1 fruit fly cellular context compared by ENCODE assay signal in the genomic region with DNA sequence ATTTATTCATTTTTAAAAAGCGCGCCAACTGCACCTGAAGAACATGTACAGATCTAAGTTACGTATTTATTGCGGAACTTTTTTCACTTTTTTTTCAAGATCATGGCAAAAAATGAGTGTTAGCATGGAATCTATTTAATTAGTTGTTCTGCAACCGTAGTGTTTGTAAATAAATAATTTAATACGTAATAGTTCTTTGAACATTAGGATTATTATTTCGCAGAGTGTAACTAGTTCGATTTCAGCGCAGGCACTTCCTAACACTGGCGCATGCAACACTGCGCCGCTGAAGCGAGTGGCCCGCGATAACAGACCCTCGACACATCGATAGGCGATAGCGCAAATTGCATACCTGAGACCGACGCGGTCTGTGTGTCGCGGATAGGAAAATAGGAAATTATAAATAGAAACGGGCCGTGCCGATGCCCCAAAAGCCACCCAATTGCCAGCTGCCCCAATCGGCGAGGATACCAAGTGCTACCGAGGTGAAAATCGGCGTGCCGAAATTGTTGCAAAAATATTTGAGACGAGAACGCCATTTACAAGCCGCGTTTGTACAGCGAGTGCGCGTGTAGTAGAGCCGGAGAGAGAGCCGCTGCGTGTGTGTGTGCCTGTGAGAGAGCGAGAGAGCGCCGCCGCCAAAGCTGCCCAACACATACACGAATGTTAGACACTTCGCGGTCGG.
A peak's percentile ranks its signal among the peaks of the same experiment; 100 is the strongest.
TF ChIP-seq lines count a peak whose summit lies in the region.

A gene (plus strand): TSS at position 320 of the 685 bp plus-strand sequence.

TF ChIP-seq in whole organism, embryonic, 481 proteins besides CTCF, POLR2A, EP300 and RAD21 (continued from another document and continues in another):
- TF ChIP-seq CG13287 (GFP tag; IDR thresholded peaks at IDR 0.05; lab: Robert Waterston, UW; ENCODE audit: partially characterized antibody), result peak; percentile 83
- peak; percentile 43 for TF ChIP-seq Atf-2 (GFP tag; optimal IDR thresholded peaks at IDR 0.05; lab: Kevin White, UChicago)
- TF ChIP-seq zen2 (GFP tag; IDR thresholded peaks at IDR 0.05; lab: Robert Waterston, UW; ENCODE audit: partially characterized antibody), result peak; percentile 26; the same call in 1 of the 3 replicates
- no peak for TF ChIP-seq dati (GFP tag; IDR thresholded peaks at IDR 0.05; lab: Robert Waterston, UW)
- peak; percentile 91 for TF ChIP-seq CG12659 (GFP tag; optimal IDR thresholded peaks at IDR 0.05; lab: Kevin White, UChicago)
- peak; percentile 82 for TF ChIP-seq NFAT (GFP tag; IDR thresholded peaks at IDR 0.05; lab: Robert Waterston, UW)
- peak; percentile 46; the same call in 1 of the 2 replicates for TF ChIP-seq CG6689 (GFP tag; IDR thresholded peaks at IDR 0.05; lab: Robert Waterston, UW)
- peak; percentile 72 for TF ChIP-seq CG13894 (tag; optimal IDR thresholded peaks at IDR 0.05; lab: Kevin White, UChicago)
- peak; percentile 81 for TF ChIP-seq CG30403 (GFP tag; optimal IDR thresholded peaks at IDR 0.05; lab: Kevin White, UChicago)
- no peak for TF ChIP-seq CG6813 (GFP tag; optimal IDR thresholded peaks at IDR 0.05; lab: Kevin White, UChicago)
- TF ChIP-seq Doc3 (GFP tag; IDR thresholded peaks at IDR 0.05; lab: Robert Waterston, UW; ENCODE audit: partially characterized antibody), result peak; percentile 59; the same call in 2 of the 3 replicates
- TF ChIP-seq Optix (GFP tag; IDR thresholded peaks at IDR 0.05; lab: Robert Waterston, UW), result no peak
- peak; percentile 65; the same call in 2 of the 3 replicates for TF ChIP-seq CG11560 (tag; IDR thresholded peaks at IDR 0.05; lab: Robert Waterston, UW)
- TF ChIP-seq CG1832 (GFP tag; optimal IDR thresholded peaks at IDR 0.05; lab: Kevin White, UChicago), result no peak
- peak; percentile 60 for TF ChIP-seq CG1602 (GFP tag; optimal IDR thresholded peaks at IDR 0.05; lab: Kevin White, UChicago)
- peak; percentile 56 for TF ChIP-seq her (GFP tag; optimal IDR thresholded peaks at IDR 0.05; lab: Kevin White, UChicago)
- TF ChIP-seq Eip74EF (GFP tag; optimal IDR thresholded peaks at IDR 0.05; lab: Kevin White, UChicago), result no peak
- TF ChIP-seq wdn (GFP tag; IDR thresholded peaks at IDR 0.05; lab: Robert Waterston, UW), result no peak
- TF ChIP-seq pb (GFP tag; optimal IDR thresholded peaks at IDR 0.05; lab: Kevin White, UChicago), result peak; percentile 53
- peak; percentile 87 for TF ChIP-seq Rfx (GFP tag; IDR thresholded peaks at IDR 0.05; lab: Robert Waterston, UW)
- peak; percentile 72 for TF ChIP-seq CG4854 (GFP tag; optimal IDR thresholded peaks at IDR 0.05; lab: Kevin White, UChicago)
- no peak for TF ChIP-seq prd (optimal IDR thresholded peaks at IDR 0.05; lab: Kevin White, UChicago)
- peak; percentile 66; the same call in 2 of the 3 replicates for TF ChIP-seq prd (GFP tag; IDR thresholded peaks at IDR 0.05; lab: Robert Waterston, UW)
- peak; percentile 95 for TF ChIP-seq sens (GFP tag; lab: Kevin White, UChicago)
- peak; percentile 5; the same call in 1 of the 2 replicates for TF ChIP-seq Adf1 (GFP tag; IDR thresholded peaks at IDR 0.05; lab: Robert Waterston, UW)
- TF ChIP-seq sob (GFP tag; IDR thresholded peaks at IDR 0.05; lab: Robert Waterston, UW), result peak; percentile 91
- TF ChIP-seq CG7839 (tag; optimal IDR thresholded peaks at IDR 0.05; lab: Kevin White, UChicago), result peak; percentile 47
- peak; percentile 64 for TF ChIP-seq emc (GFP tag; optimal IDR thresholded peaks at IDR 0.05; lab: Kevin White, UChicago)
- no peak for TF ChIP-seq odd (GFP tag; optimal IDR thresholded peaks at IDR 0.05; lab: Kevin White, UChicago)
- no peak for TF ChIP-seq CG10431 (GFP tag; optimal IDR thresholded peaks at IDR 0.05; lab: Kevin White, UChicago)
- TF ChIP-seq ttk (GFP tag; IDR thresholded peaks at IDR 0.05; lab: Robert Waterston, UW), result peak; percentile 50; the same call in 1 of the 2 replicates
- TF ChIP-seq Trl (optimal IDR thresholded peaks at IDR 0.05; lab: Kevin White, UChicago), result peak; percentile 93 to 96
- peak; percentile 83 for TF ChIP-seq Trl (GFP tag; optimal IDR thresholded peaks at IDR 0.05; lab: Kevin White, UChicago)
- TF ChIP-seq Gsc (GFP tag; IDR thresholded peaks at IDR 0.05; lab: Robert Waterston, UW), result no peak
- 0 out of 2 replicates have a peak, but pooled peaks have one; percentile 25 for TF ChIP-seq dimm (GFP tag; IDR thresholded peaks at IDR 0.05; lab: Robert Waterston, UW)
- peak; percentile 98 for TF ChIP-seq Med (GFP tag; lab: Kevin White, UChicago)
- no peak for TF ChIP-seq seq (GFP tag; IDR thresholded peaks at IDR 0.05; lab: Robert Waterston, UW)
- no peak for TF ChIP-seq CG10565 (GFP tag; optimal IDR thresholded peaks at IDR 0.05; lab: Kevin White, UChicago)
- peak; percentile 61 for TF ChIP-seq CG8388 (GFP tag; optimal IDR thresholded peaks at IDR 0.05; lab: Kevin White, UChicago)
- peak; percentile 79 for TF ChIP-seq pho (GFP tag; optimal IDR thresholded peaks at IDR 0.05; lab: Kevin White, UChicago)
- peak; percentile 66 for TF ChIP-seq bab2 (GFP tag; optimal IDR thresholded peaks at IDR 0.05; lab: Kevin White, UChicago)
- peak; percentile 72 for TF ChIP-seq CG13775 (GFP tag; optimal IDR thresholded peaks at IDR 0.05; lab: Kevin White, UChicago)
- TF ChIP-seq tll (GFP tag; optimal IDR thresholded peaks at IDR 0.05; lab: Kevin White, UChicago), result no peak
- peak; percentile 65 for TF ChIP-seq ERR (GFP tag; optimal IDR thresholded peaks at IDR 0.05; lab: Kevin White, UChicago)
- TF ChIP-seq CG15011 (GFP tag; optimal IDR thresholded peaks at IDR 0.05; lab: Kevin White, UChicago), result no peak
- 0 out of 2 replicates have a peak, but pooled peaks have one; percentile 27 for TF ChIP-seq peb (GFP tag; IDR thresholded peaks at IDR 0.05; lab: Robert Waterston, UW)
- peak; percentile 70 for TF ChIP-seq CG11723 (GFP tag; optimal IDR thresholded peaks at IDR 0.05; lab: Kevin White, UChicago)
- TF ChIP-seq CG17328 (GFP tag; IDR thresholded peaks at IDR 0.05; lab: Robert Waterston, UW), result peak; percentile 51
- peak; percentile 90 for TF ChIP-seq CG17186 (GFP tag; optimal IDR thresholded peaks at IDR 0.05; lab: Kevin White, UChicago)
- no peak for TF ChIP-seq D (optimal IDR thresholded peaks at IDR 0.05; lab: Kevin White, UChicago)
- peak; percentile 26 for TF ChIP-seq D (GFP tag; optimal IDR thresholded peaks at IDR 0.05; lab: Kevin White, UChicago)
- TF ChIP-seq CG3726 (GFP tag; IDR thresholded peaks at IDR 0.05; lab: Robert Waterston, UW), result no peak
- TF ChIP-seq ftz-f1 (GFP tag; optimal IDR thresholded peaks at IDR 0.05; lab: Kevin White, UChicago), result no peak
- TF ChIP-seq CG1233 (GFP tag; optimal IDR thresholded peaks at IDR 0.05; lab: Kevin White, UChicago), result peak; percentile 55
- peak in 1 of 3 experiments; percentile 15 for TF ChIP-seq lola (GFP tag; optimal IDR thresholded peaks at IDR 0.05; lab: Kevin White, UChicago)
- peak; percentile 42 for TF ChIP-seq CG5245 (GFP tag; optimal IDR thresholded peaks at IDR 0.05; lab: Kevin White, UChicago)
- TF ChIP-seq Chrac-16 (GFP tag; optimal IDR thresholded peaks at IDR 0.05; lab: Kevin White, UChicago), result peak; percentile 77
- peak; percentile 86 for TF ChIP-seq slbo (GFP tag; IDR thresholded peaks at IDR 0.05; lab: Robert Waterston, UW)
- TF ChIP-seq pros (GFP tag; optimal IDR thresholded peaks at IDR 0.05; lab: Kevin White, UChicago), result no peak
- peak; percentile 97 for TF ChIP-seq Ets97D (GFP tag; optimal IDR thresholded peaks at IDR 0.05; lab: Kevin White, UChicago)
- peak; percentile 49 for TF ChIP-seq lbe (GFP tag; optimal IDR thresholded peaks at IDR 0.05; lab: Kevin White, UChicago)
- TF ChIP-seq Atf3 (GFP tag; optimal IDR thresholded peaks at IDR 0.05; lab: Kevin White, UChicago), result peak; percentile 56
- peak; percentile 34 for TF ChIP-seq fd102C (GFP tag; optimal IDR thresholded peaks at IDR 0.05; lab: Kevin White, UChicago)
- TF ChIP-seq pita (GFP tag; optimal IDR thresholded peaks at IDR 0.05; lab: Kevin White, UChicago), result no peak
- peak; percentile 35 for TF ChIP-seq salm (tag; optimal IDR thresholded peaks at IDR 0.05; lab: Kevin White, UChicago)
- peak; percentile 26 for TF ChIP-seq Hand (GFP tag; optimal IDR thresholded peaks at IDR 0.05; lab: Kevin White, UChicago)
- peak; percentile 68 for TF ChIP-seq CG4282 (GFP tag; optimal IDR thresholded peaks at IDR 0.05; lab: Kevin White, UChicago)
- peak; percentile 91 for TF ChIP-seq Elba2 (GFP tag; optimal IDR thresholded peaks at IDR 0.05; lab: Kevin White, UChicago)
- peak; percentile 60 for TF ChIP-seq CG17568 (GFP tag; optimal IDR thresholded peaks at IDR 0.05; lab: Kevin White, UChicago)
- peak; percentile 70 to 94 for TF ChIP-seq Pdp1 (GFP tag; optimal IDR thresholded peaks at IDR 0.05; lab: Kevin White, UChicago)
- no peak for TF ChIP-seq cg (GFP tag; optimal IDR thresholded peaks at IDR 0.05; lab: Kevin White, UChicago)
- TF ChIP-seq jumu (GFP tag; optimal IDR thresholded peaks at IDR 0.05; lab: Kevin White, UChicago), result peak; percentile 78
- peak; percentile 83 for TF ChIP-seq HmgZ (tag; optimal IDR thresholded peaks at IDR 0.05; lab: Kevin White, UChicago)
- peak; percentile 50 for TF ChIP-seq CG14014 (GFP tag; IDR thresholded peaks at IDR 0.05; lab: Robert Waterston, UW)
- TF ChIP-seq al (GFP tag; IDR thresholded peaks at IDR 0.05; lab: Robert Waterston, UW), result peak; percentile 53
- TF ChIP-seq esg (GFP tag; conservative IDR thresholded peaks at IDR 0.05; lab: Robert Waterston, UW), result peak; percentile 52; the same call in 1 of the 2 replicates
- TF ChIP-seq CoRest (tag; optimal IDR thresholded peaks at IDR 0.05; lab: Kevin White, UChicago), result peak; percentile 71
- peak; percentile 49 for TF ChIP-seq dmrt99B (tag; optimal IDR thresholded peaks at IDR 0.05; lab: Kevin White, UChicago)
- TF ChIP-seq CG11093 (GFP tag; IDR thresholded peaks at IDR 0.05; lab: Robert Waterston, UW), result no peak
- TF ChIP-seq ci (GFP tag; IDR thresholded peaks at IDR 0.05; lab: Robert Waterston, UW), result peak; percentile 86
- peak; percentile 40 for TF ChIP-seq kni (GFP tag; optimal IDR thresholded peaks at IDR 0.05; lab: Kevin White, UChicago)
- TF ChIP-seq ap (GFP tag; IDR thresholded peaks at IDR 0.05; lab: Robert Waterston, UW), result peak; percentile 49; the same call in 1 of the 2 replicates
- TF ChIP-seq dan (GFP tag; IDR thresholded peaks at IDR 0.05; lab: Robert Waterston, UW), result no peak
- TF ChIP-seq Side (GFP tag; optimal IDR thresholded peaks at IDR 0.05; lab: Kevin White, UChicago), result peak; percentile 69
- peak; percentile 75 for TF ChIP-seq CG10543 (GFP tag; optimal IDR thresholded peaks at IDR 0.05; lab: Kevin White, UChicago)
- TF ChIP-seq pfk (GFP tag; optimal IDR thresholded peaks at IDR 0.05; lab: Kevin White, UChicago), result peak; percentile 31
- peak; percentile 55 for TF ChIP-seq CG14441 (GFP tag; IDR thresholded peaks at IDR 0.05; lab: Robert Waterston, UW)
- TF ChIP-seq CG10979 (tag; optimal IDR thresholded peaks at IDR 0.05; lab: Kevin White, UChicago), result peak; percentile 38
- peak; percentile 65; the same call in 1 of the 2 replicates for TF ChIP-seq CG32532 (GFP tag; IDR thresholded peaks at IDR 0.05; lab: Robert Waterston, UW)
- peak; percentile 21 for TF ChIP-seq PHDP (tag; optimal IDR thresholded peaks at IDR 0.05; lab: Kevin White, UChicago)
- peak; percentile 71 for TF ChIP-seq CG12104 (GFP tag; optimal IDR thresholded peaks at IDR 0.05; lab: Kevin White, UChicago)
- peak; percentile 86 for TF ChIP-seq CG4617 (GFP tag; optimal IDR thresholded peaks at IDR 0.05; lab: Kevin White, UChicago; ENCODE audit: borderline replicate concordance)
- peak; percentile 76 for TF ChIP-seq CG9609 (GFP tag; optimal IDR thresholded peaks at IDR 0.05; lab: Kevin White, UChicago)
- no peak for TF ChIP-seq Tbp (GFP tag; optimal IDR thresholded peaks at IDR 0.05; lab: Kevin White, UChicago)
- peak; percentile 83 for TF ChIP-seq CG34422 (GFP tag; IDR thresholded peaks at IDR 0.05; lab: Robert Waterston, UW)
- TF ChIP-seq CG6254 (GFP tag; optimal IDR thresholded peaks at IDR 0.05; lab: Kevin White, UChicago), result peak; percentile 19
- TF ChIP-seq repo (GFP tag; optimal IDR thresholded peaks at IDR 0.05; lab: Kevin White, UChicago), result peak; percentile 48
- no peak for TF ChIP-seq CG17361 (GFP tag; IDR thresholded peaks at IDR 0.05; lab: Robert Waterston, UW)
- no peak for TF ChIP-seq ATbp (GFP tag; optimal IDR thresholded peaks at IDR 0.05; lab: Kevin White, UChicago)
- peak; percentile 20 for TF ChIP-seq Nf-YB (GFP tag; optimal IDR thresholded peaks at IDR 0.05; lab: Kevin White, UChicago)
- TF ChIP-seq knrl (GFP tag; IDR thresholded peaks at IDR 0.05; lab: Robert Waterston, UW; ENCODE audit: partially characterized antibody), result peak; percentile 76
- peak; percentile 64 for TF ChIP-seq shn (GFP tag; optimal IDR thresholded peaks at IDR 0.05; lab: Kevin White, UChicago)
- peak; percentile 51 for TF ChIP-seq Meics (GFP tag; optimal IDR thresholded peaks at IDR 0.05; lab: Kevin White, UChicago)
- peak; percentile 63 for TF ChIP-seq Sox102F (GFP tag; optimal IDR thresholded peaks at IDR 0.05; lab: Kevin White, UChicago)
- peak; percentile 79 for TF ChIP-seq rib (GFP tag; IDR thresholded peaks at IDR 0.05; lab: Robert Waterston, UW)
- TF ChIP-seq NC2β (GFP tag; optimal IDR thresholded peaks at IDR 0.05; lab: Kevin White, UChicago), result peak; percentile 81
- peak; percentile 66 for TF ChIP-seq Myb (GFP tag; optimal IDR thresholded peaks at IDR 0.05; lab: Kevin White, UChicago)
- TF ChIP-seq vfl (GFP tag; optimal IDR thresholded peaks at IDR 0.05; lab: Kevin White, UChicago), result peak; percentile 68
- peak; percentile 76 for TF ChIP-seq Camta (GFP tag; optimal IDR thresholded peaks at IDR 0.05; lab: Kevin White, UChicago)
- TF ChIP-seq sd (tag; optimal IDR thresholded peaks at IDR 0.05; lab: Kevin White, UChicago), result peak; percentile 45
- peak; percentile 76 for TF ChIP-seq Dll (GFP tag; IDR thresholded peaks at IDR 0.05; lab: Robert Waterston, UW; ENCODE audit: partially characterized antibody)
- peak; percentile 86 for TF ChIP-seq CG3847 (GFP tag; IDR thresholded peaks at IDR 0.05; lab: Robert Waterston, UW)
- TF ChIP-seq CG13296 (GFP tag; optimal IDR thresholded peaks at IDR 0.05; lab: Kevin White, UChicago), result peak; percentile 8
- peak; percentile 54 for TF ChIP-seq CG9797 (GFP tag; optimal IDR thresholded peaks at IDR 0.05; lab: Kevin White, UChicago)
- no peak for TF ChIP-seq danr (GFP tag; IDR thresholded peaks at IDR 0.05; lab: Robert Waterston, UW)
- TF ChIP-seq CG11504 (tag; optimal IDR thresholded peaks at IDR 0.05; lab: Kevin White, UChicago), result peak; percentile 57
- peak; percentile 30; the same call in 1 of the 2 replicates for TF ChIP-seq CG4360 (GFP tag; IDR thresholded peaks at IDR 0.05; lab: Robert Waterston, UW)
- TF ChIP-seq nom (GFP tag; optimal IDR thresholded peaks at IDR 0.05; lab: Kevin White, UChicago), result no peak
- TF ChIP-seq Xbp1 (GFP tag; optimal IDR thresholded peaks at IDR 0.05; lab: Kevin White, UChicago), result peak; percentile 81
- TF ChIP-seq dm (GFP tag; optimal IDR thresholded peaks at IDR 0.05; lab: Kevin White, UChicago), result peak; percentile 82
- peak; percentile 88 for TF ChIP-seq ken (GFP tag; IDR thresholded peaks at IDR 0.05; lab: Robert Waterston, UW)
